Worm (Caenorhabditis elegans) whole organism, L3 larva: Measurements from ENCODE around the gene T19C9.8.

ENCODE experiments used
- R02D3.7 ChIP-seq: fragments of 150-350 bp; optimal IDR thresholded peaks from 2 replicates; lab custom pipeline; 2014; ENCODE audit warnings: missing biosample characterization, missing genetic modification characterization
- ZK546.5 ChIP-seq: sonication (generic microtip); optimal IDR thresholded peaks from 2 replicates; lab custom pipeline; 2017; ENCODE audit warnings: missing biosample characterization, missing genetic modification characterization
- aly-2 ChIP-seq: fragments of 150-350 bp; optimal IDR thresholded peaks from 2 replicates; lab custom pipeline; 2014; ENCODE audit warnings: missing biosample characterization, missing genetic modification characterization
- ceh-28 ChIP-seq: fragments of 150-350 bp; optimal IDR thresholded peaks from 2 replicates; lab custom pipeline; 2014; ENCODE audit warnings: missing biosample characterization, missing genetic modification reagents, missing genetic modification characterization
- ceh-9 ChIP-seq: sonication (generic microtip); optimal IDR thresholded peaks from 2 replicates; lab custom pipeline; 2018; ENCODE audit warnings: missing biosample characterization, missing genetic modification characterization
- egl-27 ChIP-seq: sonication (generic microtip); optimal IDR thresholded peaks from 4 replicates; lab custom pipeline; 2017; ENCODE audit warnings: missing biosample characterization, missing genetic modification reagents, missing genetic modification characterization
- elt-1 ChIP-seq: fragments of 150-350 bp; optimal IDR thresholded peaks from 2 replicates; lab custom pipeline; 2014; ENCODE audit warnings: missing biosample characterization, missing genetic modification characterization
- elt-2 ChIP-seq: sonication (generic microtip); optimal IDR thresholded peaks from 2 replicates; lab custom pipeline; 2016; ENCODE audit warnings: missing genetic modification reagents, mild to moderate bottlenecking, missing genetic modification characterization, missing compliant biosample characterization
- eor-1 ChIP-seq, 2 experiments: fragments of 150-350 bp; optimal IDR thresholded peaks; 2 replicates each; lab custom pipeline; 2014 to 2018; ENCODE audit warnings: missing biosample characterization in 2 of 2, missing genetic modification characterization in 2 of 2
- fkh-2 ChIP-seq: fragments of 150-350 bp; optimal IDR thresholded peaks from 2 replicates; lab custom pipeline; 2014; ENCODE audit warnings: missing biosample characterization, missing genetic modification reagents, missing genetic modification characterization
- fos-1 ChIP-seq: fragments of 150-350 bp; optimal IDR thresholded peaks from 2 replicates; lab custom pipeline; 2014; ENCODE audit warnings: missing biosample characterization, missing genetic modification characterization
- hmg-11 ChIP-seq: sonication (generic microtip); optimal IDR thresholded peaks from 2 replicates; lab custom pipeline; 2016; ENCODE audit warnings: missing genetic modification characterization, missing compliant biosample characterization
- jun-1 ChIP-seq: fragments of 150-350 bp; optimal IDR thresholded peaks from 2 replicates; lab custom pipeline; 2014; ENCODE audit warnings: missing biosample characterization, missing genetic modification reagents, missing genetic modification characterization
- lin-15B ChIP-seq: fragments of 150-350 bp; optimal IDR thresholded peaks from 2 replicates; lab custom pipeline; 2014; ENCODE audit warnings: missing biosample characterization, missing genetic modification characterization
- lin-39 ChIP-seq: fragments of 150-350 bp; optimal IDR thresholded peaks from 2 replicates; lab custom pipeline; 2018; ENCODE audit warnings: missing biosample characterization, missing genetic modification reagents, missing genetic modification characterization
- mdl-1 ChIP-seq: fragments of 150-350 bp; optimal IDR thresholded peaks from 2 replicates; lab custom pipeline; 2014; ENCODE audit warnings: missing biosample characterization, missing genetic modification characterization
- mml-1 ChIP-seq: fragments of 150-350 bp; sonication (generic microtip); optimal IDR thresholded peaks from 3 replicates; lab custom pipeline; 2014; ENCODE audit warnings: missing biosample characterization, missing genetic modification characterization
- nhr-11 ChIP-seq: fragments of 150-350 bp; optimal IDR thresholded peaks from 2 replicates; lab custom pipeline; 2014; ENCODE audit warnings: missing biosample characterization, missing genetic modification characterization
- nhr-23 ChIP-seq: fragments of 150-350 bp; optimal IDR thresholded peaks from 2 replicates; lab custom pipeline; 2014; ENCODE audit warnings: missing biosample characterization, missing genetic modification reagents, missing genetic modification characterization
- nhr-237 ChIP-seq: fragments of 150-350 bp; optimal IDR thresholded peaks from 2 replicates; lab custom pipeline; 2014; ENCODE audit warnings: missing biosample characterization, missing genetic modification characterization
- nhr-25 ChIP-seq: sonication (generic microtip); optimal IDR thresholded peaks from 2 replicates; lab custom pipeline; 2017; ENCODE audit warnings: missing biosample characterization, missing genetic modification characterization
- nhr-43 ChIP-seq: sonication (generic microtip); optimal IDR thresholded peaks from 2 replicates; lab custom pipeline; 2016; ENCODE audit warnings: mild to moderate bottlenecking, missing genetic modification characterization, missing compliant biosample characterization; ENCODE audit not compliant: poor library complexity, severe bottlenecking
- nhr-76 ChIP-seq: fragments of 150-350 bp; sonication (generic microtip); optimal IDR thresholded peaks from 5 replicates; lab custom pipeline; 2014; ENCODE audit warnings: missing biosample characterization, missing genetic modification characterization
- nhr-77 ChIP-seq: fragments of 150-350 bp; optimal IDR thresholded peaks from 2 replicates; lab custom pipeline; 2014; ENCODE audit warnings: missing biosample characterization, missing genetic modification characterization
- pqm-1 ChIP-seq: fragments of 150-350 bp; optimal IDR thresholded peaks from 2 replicates; lab custom pipeline; 2017; ENCODE audit warnings: missing biosample characterization, missing genetic modification characterization, inconsistent platforms
- skn-1 ChIP-seq: fragments of 150-350 bp; optimal IDR thresholded peaks from 2 replicates; lab custom pipeline; 2014; ENCODE audit warnings: missing biosample characterization, missing genetic modification characterization
- snpc-4 ChIP-seq: fragments of 150-350 bp; optimal IDR thresholded peaks from 2 replicates; lab custom pipeline; 2014; ENCODE audit warnings: missing biosample characterization, missing genetic modification characterization
- tbx-2 ChIP-seq: sonication (generic microtip); optimal IDR thresholded peaks from 2 replicates; lab custom pipeline; 2016; ENCODE audit warnings: mild to moderate bottlenecking, missing genetic modification characterization, missing compliant biosample characterization
- unc-62 ChIP-seq: fragments of 150-350 bp; sonication (generic microtip); optimal IDR thresholded peaks from 4 replicates; lab custom pipeline; 2014; ENCODE audit warnings: missing biosample characterization, missing genetic modification reagents, missing genetic modification characterization
- zag-1 ChIP-seq: fragments of 150-350 bp; optimal IDR thresholded peaks from 2 replicates; lab custom pipeline; 2014; ENCODE audit warnings: missing biosample characterization, missing genetic modification characterization
- ztf-11 ChIP-seq: fragments of 150-350 bp; optimal IDR thresholded peaks from 2 replicates; lab custom pipeline; 2014; ENCODE audit warnings: missing biosample characterization, missing genetic modification characterization
- ztf-4 ChIP-seq: fragments of 150-350 bp; optimal IDR thresholded peaks from 2 replicates; lab custom pipeline; 2014; ENCODE audit warnings: missing biosample characterization, missing genetic modification characterization

T19C9.8 gene

ce11 chrV:17238799-17239198 is at the start of gene T19C9.8:
TSS of gene T19C9.8 (plus strand) at chrV:17239097.
- TF ChIP-seq elt-2 (tag; lab: Kevin White, UChicago) (peak; percentile 94), lin-15B (tag; lab: Kevin White, UChicago) (no peak), pqm-1 (tag; lab: Kevin White, UChicago) (peak; percentile 77)
- TF ChIP-seq, all 47 proteins: peak for 2

- TF ChIP-seq ztf-11 (tag; lab: Kevin White, UChicago) = no peak
- no peak for TF ChIP-seq ZK546.5
- no peak for TF ChIP-seq lin-39 (tag; lab: Kevin White, UChicago)
Measured at ce11 chrV:17190399-17190798, 48.5 kb upstream of the T19C9.8 start, which contains the start of gene str-199. TSS of gene str-199 (minus strand) at chrV:17190499.

- TF ChIP-seq fos-1 (tag; lab: Kevin White, UChicago) = no peak
- no peak for TF ChIP-seq ZK546.5
- no peak for TF ChIP-seq nhr-11
- no peak for TF ChIP-seq nhr-23
- TF ChIP-seq mml-1 (tag; lab: Kevin White, UChicago) = no peak
- no peak for TF ChIP-seq fkh-2 (tag; lab: Kevin White, UChicago)
- TF ChIP-seq jun-1 (tag; lab: Kevin White, UChicago) = no peak
- TF ChIP-seq egl-27 = no peak
- TF ChIP-seq nhr-76 = no peak
- TF ChIP-seq nhr-77 (tag; lab: Kevin White, UChicago) = no peak
- no peak for TF ChIP-seq nhr-25 (tag; lab: Kevin White, UChicago)
- no peak for TF ChIP-seq ztf-4 (tag; lab: Kevin White, UChicago)
- TF ChIP-seq aly-2 = no peak
- no peak for TF ChIP-seq elt-1 (tag; lab: Kevin White, UChicago)
- no peak for TF ChIP-seq mdl-1 (tag; lab: Kevin White, UChicago)
- no peak for TF ChIP-seq hmg-11 (tag; lab: Kevin White, UChicago)
- no peak for TF ChIP-seq unc-62 (GFP tag; lab: Kevin White, UChicago)
- no peak for TF ChIP-seq ceh-28 (tag; lab: Kevin White, UChicago)
Measured at ce11 chrV:17192238-17192637, 46.7 kb upstream of the T19C9.8 start, which contains the start of gene srz-47. TSS of gene srz-47 (minus strand) at chrV:17192338.

ce11 chrV:17198926-17199325 is 40.0 kb upstream of the T19C9.8 start, which contains the start of gene srz-96:
TSS of gene srz-96 (plus strand) at chrV:17199226.
- TF ChIP-seq lin-39 (tag; lab: Kevin White, UChicago) = no peak

ce11 chrV:17201847-17202246 is 37.0 kb upstream of the T19C9.8 start, which contains the start of gene Y68A4A.10:
TSS of gene Y68A4A.10 (plus strand) at chrV:17202147.
- TF ChIP-seq snpc-4 (tag; lab: Kevin White, UChicago) = no peak
- no peak for TF ChIP-seq nhr-237 (tag; lab: Kevin White, UChicago)
- TF ChIP-seq nhr-43 (tag; lab: Kevin White, UChicago) = no peak
- no peak for TF ChIP-seq tbx-2 (tag; lab: Kevin White, UChicago)
- no peak for TF ChIP-seq eor-1 (tag; optimal IDR thresholded peaks at IDR 0.05; lab: Kevin White, UChicago)
- TF ChIP-seq zag-1 (tag; lab: Kevin White, UChicago) = no peak
- no peak for TF ChIP-seq jun-1 (tag; lab: Kevin White, UChicago)
- TF ChIP-seq nhr-11 = no peak
- TF ChIP-seq unc-62 (GFP tag; lab: Kevin White, UChicago) = no peak
- no peak for TF ChIP-seq lin-39 (tag; lab: Kevin White, UChicago)
- TF ChIP-seq nhr-76 = no peak

ce11 chrV:17206469-17206868 is 32.4 kb upstream of the T19C9.8 start:
- no peak for TF ChIP-seq R02D3.7 (tag; lab: Kevin White, UChicago)
- no peak for TF ChIP-seq mdl-1 (tag; lab: Kevin White, UChicago)
- no peak for TF ChIP-seq eor-1 (tag; optimal IDR thresholded peaks at IDR 0.05; lab: Kevin White, UChicago)
- no peak for TF ChIP-seq ZK546.5
- no peak for TF ChIP-seq ceh-9 (tag; lab: Kevin White, UChicago)
- no peak for TF ChIP-seq skn-1 (tag; lab: Kevin White, UChicago)
- TF ChIP-seq tbx-2 (tag; lab: Kevin White, UChicago) = no peak
- no peak for TF ChIP-seq fos-1 (tag; lab: Kevin White, UChicago)
- TF ChIP-seq elt-2 (tag; lab: Kevin White, UChicago) = no peak
- TF ChIP-seq, all 47 proteins: peak for 0
